Worm (Caenorhabditis elegans) whole organism, mixed stage, embryonic: ENCODE measurements around the gene akt-1.

Experiments used
- blmp-1 ChIP-seq: fragments of 150-350 bp; optimal IDR thresholded peaks from 2 replicates; lab custom pipeline; 2014; ENCODE audit warnings: missing biosample characterization, missing genetic modification characterization
- cnd-1 ChIP-seq: fragments of 200-800 bp; sonication (Bioruptor generic); optimal IDR thresholded peaks from 2 replicates; lab custom pipeline; 2018; ENCODE audit warnings: mild to moderate bottlenecking, missing genetic modification characterization, missing compliant biosample characterization
- elt-1 ChIP-seq: sonication (generic microtip); optimal IDR thresholded peaks from 2 replicates; lab custom pipeline; 2017; ENCODE audit warnings: missing genetic modification characterization, mild to moderate bottlenecking, missing compliant biosample characterization, antibody characterized with exemption, moderate library complexity, borderline replicate concordance; ENCODE audit not compliant: insufficient read depth
- elt-3 ChIP-seq: fragments of 150-350 bp; optimal IDR thresholded peaks from 2 replicates; lab custom pipeline; 2014; ENCODE audit warnings: missing biosample characterization, missing genetic modification characterization
- mab-5 ChIP-seq: fragments of 150-350 bp; optimal IDR thresholded peaks from 2 replicates; lab custom pipeline; 2014; ENCODE audit warnings: missing biosample characterization, missing genetic modification characterization
- mep-1 ChIP-seq: fragments of 150-350 bp; optimal IDR thresholded peaks from 2 replicates; lab custom pipeline; 2017; ENCODE audit warnings: missing biosample characterization, missing genetic modification reagents, missing genetic modification characterization, inconsistent platforms
- mls-2 ChIP-seq: sonication (generic microtip); optimal IDR thresholded peaks from 2 replicates; lab custom pipeline; 2016; ENCODE audit warnings: mild to moderate bottlenecking, missing genetic modification characterization, moderate library complexity, missing compliant biosample characterization
- nhr-12 ChIP-seq: fragments of 150-350 bp; optimal IDR thresholded peaks from 2 replicates; lab custom pipeline; 2014; ENCODE audit warnings: missing biosample characterization, missing genetic modification characterization
- nhr-237 ChIP-seq: fragments of 150-350 bp; optimal IDR thresholded peaks from 2 replicates; lab custom pipeline; 2014; ENCODE audit warnings: missing biosample characterization, missing genetic modification characterization
- nhr-28 ChIP-seq: fragments of 150-350 bp; optimal IDR thresholded peaks from 2 replicates; lab custom pipeline; 2014; ENCODE audit warnings: missing biosample characterization, missing genetic modification characterization
- nhr-76 ChIP-seq: sonication (generic microtip); optimal IDR thresholded peaks from 2 replicates; lab custom pipeline; 2017; ENCODE audit warnings: missing biosample characterization, missing genetic modification characterization
- sem-2 ChIP-seq: fragments of 200-800 bp; sonication (Bioruptor generic); optimal IDR thresholded peaks from 2 replicates; lab custom pipeline; 2018; ENCODE audit warnings: mild to moderate bottlenecking, missing genetic modification characterization, missing compliant biosample characterization
- unc-62 ChIP-seq: fragments of 150-350 bp; optimal IDR thresholded peaks from 2 replicates; lab custom pipeline; 2014; ENCODE audit warnings: missing biosample characterization, missing genetic modification reagents, missing genetic modification characterization
- zip-8 ChIP-seq: fragments of 150-350 bp; optimal IDR thresholded peaks from 2 replicates; lab custom pipeline; 2014; ENCODE audit warnings: missing biosample characterization, missing genetic modification characterization

ce11 chrV:10220605-10221004 is 28.1 kb upstream of the akt-1 start, which contains the start of gene C12D8.13:
- TF ChIP-seq nhr-28 (tag; lab: Kevin White, UChicago) (no peak), mab-5 (tag; lab: Kevin White, UChicago) (no peak), nhr-237 (tag; lab: Kevin White, UChicago) (no peak), nhr-76 (tag; lab: Kevin White, UChicago) (no peak), elt-1 (tag; lab: Kevin White, UChicago) (no peak), mep-1 (tag; lab: Kevin White, UChicago) (no peak), unc-62 (GFP tag; lab: Kevin White, UChicago) (no peak), nhr-12 (no peak), elt-3 (tag; lab: Kevin White, UChicago) (no peak), cnd-1 (tag; lab: Kevin White, UChicago) (no peak), blmp-1 (no peak), zip-8 (tag; lab: Kevin White, UChicago) (no peak), sem-2 (GFP tag; lab: Kevin White, UChicago) (no peak), mls-2 (tag; lab: Kevin White, UChicago) (no peak)
